Worm (Caenorhabditis elegans): ENCODE measurements around the gene ZC449.5.

DNA sequence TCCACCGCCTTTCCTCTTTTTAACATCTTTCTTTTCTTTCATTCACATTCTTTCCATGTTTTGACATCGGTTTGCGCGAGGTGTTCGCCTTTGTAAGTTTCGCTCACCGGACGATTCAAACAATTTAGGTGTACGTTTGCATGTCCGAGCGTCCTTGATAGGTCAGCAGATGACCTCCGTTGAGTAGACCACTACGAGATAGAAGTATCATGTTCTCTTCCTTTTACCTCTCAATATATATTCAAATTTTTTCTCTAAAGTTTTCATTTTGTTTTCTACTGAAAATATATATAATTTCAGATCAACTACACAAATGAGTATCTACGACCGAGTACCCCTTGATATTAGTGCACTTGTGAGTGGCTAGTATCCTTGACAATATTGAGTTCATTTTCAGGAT, 23.2 kb upstream of the ZC449.5 start, which contains the start of gene C24H10.3:
- TF ChIP-seq B0310.2 (tag; optimal IDR thresholded peaks at IDR 0.05): no peak
- no peak for TF ChIP-seq ama-1 (optimal IDR thresholded peaks at IDR 0.05)
- TF ChIP-seq sea-1 (GFP tag; conservative IDR thresholded peaks at IDR 0.05): no peak
- TF ChIP-seq pes-1 (GFP tag; IDR thresholded peaks at IDR 0.05): no peak
- no peak for TF ChIP-seq scrt-1 (GFP tag; IDR thresholded peaks at IDR 0.05)
- TF ChIP-seq tra-4 (tag; optimal IDR thresholded peaks at IDR 0.05): no peak
- no peak for TF ChIP-seq tbx-37 (GFP tag; conservative IDR thresholded peaks at IDR 0.05)
- no peak for TF ChIP-seq ceh-36 (tag; optimal IDR thresholded peaks at IDR 0.05)
- no peak for TF ChIP-seq tbx-11 (GFP tag; IDR thresholded peaks at IDR 0.05)
- TF ChIP-seq aly-1 (tag; optimal IDR thresholded peaks at IDR 0.05): no peak
- no peak for TF ChIP-seq hnd-1 (tag; optimal IDR thresholded peaks at IDR 0.05)
- TF ChIP-seq F13C5.2 (tag; optimal IDR thresholded peaks at IDR 0.05): no peak
- TF ChIP-seq ceh-13 (GFP tag; optimal IDR thresholded peaks at IDR 0.05): no peak
